Worm (Caenorhabditis elegans) whole organism, L4 larva: Measurements from ENCODE around the gene atf-6.

Source experiments
- F44E2.7 ChIP-seq: fragments of 200-800 bp; sonication (Bioruptor generic); IDR thresholded peaks from 2 replicates; pipeline ENCODE4 v2.1.2; 2022; ENCODE audit warnings: missing genetic modification characterization, missing compliant biosample characterization
- R02D3.7 ChIP-seq: fragments of 150-350 bp; sonication (generic microtip); optimal IDR thresholded peaks from 3 replicates; lab custom pipeline; 2014; ENCODE audit warnings: missing biosample characterization, missing genetic modification characterization
- Y48G9A.11 ChIP-seq: fragments of 200-800 bp; sonication (Bioruptor generic); IDR thresholded peaks from 2 replicates; pipeline ENCODE4 v1.3.6; 2022; ENCODE audit warnings: missing genetic modification reagents, missing genetic modification characterization, missing compliant biosample characterization
- aha-1 ChIP-seq: fragments of 150-350 bp; peaks from one replicate; lab custom pipeline; 2014; ENCODE audit warnings: missing biosample characterization, missing genetic modification characterization
- attf-4 ChIP-seq: sonication (generic microtip); optimal IDR thresholded peaks from 3 replicates; lab custom pipeline; 2017; ENCODE audit warnings: missing biosample characterization, missing genetic modification characterization
- ceh-32 ChIP-seq: sonication (generic microtip); optimal IDR thresholded peaks from 2 replicates; lab custom pipeline; 2016; ENCODE audit warnings: mild to moderate bottlenecking, missing genetic modification characterization, missing compliant biosample characterization; ENCODE audit not compliant: poor library complexity
- ceh-62 ChIP-seq: sonication (generic microtip); optimal IDR thresholded peaks from 2 replicates; lab custom pipeline; 2017; ENCODE audit warnings: missing biosample characterization, missing genetic modification characterization
- daf-16 ChIP-seq, 3 experiments: sonication (generic microtip); optimal IDR thresholded peaks; 2 replicates each; lab custom pipeline; 2016 to 2017; ENCODE audit warnings: missing genetic modification characterization in 3 of 3, missing genetic modification reagents in 3 of 3, mild to moderate bottlenecking in 2 of 3, missing compliant biosample characterization in 2 of 3, missing biosample characterization in 1 of 3, moderate library complexity in 1 of 3
- daf-8 ChIP-seq: fragments of 200-800 bp; sonication (Bioruptor generic); IDR thresholded peaks from 2 replicates; pipeline ENCODE4 v1.3.6; 2022; ENCODE audit warnings: missing genetic modification characterization, missing compliant biosample characterization
- dmd-6 ChIP-seq: fragments of 200-800 bp; sonication (Bioruptor generic); IDR thresholded peaks from 2 replicates; pipeline ENCODE4 v1.3.6; 2022; ENCODE audit warnings: missing genetic modification reagents, missing genetic modification characterization, missing compliant biosample characterization
- dmd-8 ChIP-seq: fragments of 200-800 bp; sonication (Bioruptor generic); IDR thresholded peaks from 2 replicates; pipeline ENCODE4 v1.3.6; 2022; ENCODE audit warnings: missing genetic modification characterization, missing compliant biosample characterization
- egl-27 ChIP-seq: sonication (generic microtip); optimal IDR thresholded peaks from 3 replicates; lab custom pipeline; 2017; ENCODE audit warnings: missing biosample characterization, missing genetic modification reagents, missing genetic modification characterization
- gei-8 ChIP-seq: fragments of 200-800 bp; sonication (Bioruptor generic); optimal IDR thresholded peaks from 2 replicates; lab custom pipeline; 2018; ENCODE audit warnings: mild to moderate bottlenecking, missing genetic modification characterization, missing compliant biosample characterization
- hlh-11 ChIP-seq: fragments of 200-800 bp; sonication (Bioruptor generic); optimal IDR thresholded peaks from 2 replicates; lab custom pipeline; 2018; ENCODE audit warnings: mild to moderate bottlenecking, missing genetic modification characterization, missing compliant biosample characterization
- lim-7 ChIP-seq: fragments of 200-800 bp; sonication (Bioruptor generic); IDR thresholded peaks from 2 replicates; pipeline ENCODE4 v1.3.6; 2022; ENCODE audit warnings: missing genetic modification characterization, missing compliant biosample characterization
- lin-15B ChIP-seq: fragments of 150-350 bp; sonication (generic microtip); optimal IDR thresholded peaks from 3 replicates; lab custom pipeline; 2014; ENCODE audit warnings: missing biosample characterization, missing genetic modification characterization
- lin-29 ChIP-seq: fragments of 200-800 bp; sonication (Bioruptor generic); IDR thresholded peaks from 2 replicates; pipeline ENCODE4 v1.3.6; 2022; ENCODE audit warnings: missing genetic modification reagents, missing genetic modification characterization, missing compliant biosample characterization
- lin-38 ChIP-seq: fragments of 200-800 bp; sonication (Bioruptor generic); IDR thresholded peaks from 2 replicates; pipeline ENCODE4 v1.3.6; 2022; ENCODE audit warnings: missing genetic modification reagents, missing genetic modification characterization, missing compliant biosample characterization
- mes-2 ChIP-seq: sonication (generic microtip); optimal IDR thresholded peaks from 2 replicates; lab custom pipeline; 2016; ENCODE audit warnings: missing genotype, mild to moderate bottlenecking, missing genetic modification characterization, missing compliant biosample characterization; ENCODE audit not compliant: poor library complexity, severe bottlenecking
- mxl-2 ChIP-seq: fragments of 200-800 bp; sonication (Bioruptor generic); conservative IDR thresholded peaks from 2 replicates; pipeline ENCODE4 v1.3.6; 2022; ENCODE audit warnings: missing genetic modification reagents, missing genetic modification characterization, missing compliant biosample characterization
- nhr-102 ChIP-seq: sonication (generic microtip); optimal IDR thresholded peaks from 2 replicates; lab custom pipeline; 2016; ENCODE audit warnings: mild to moderate bottlenecking, missing genetic modification characterization, moderate library complexity, missing compliant biosample characterization
- nhr-111 ChIP-seq: fragments of 200-800 bp; sonication (Bioruptor generic); optimal IDR thresholded peaks from 2 replicates; lab custom pipeline; 2018; ENCODE audit warnings: mild to moderate bottlenecking, missing genetic modification characterization, missing compliant biosample characterization
- nhr-28 ChIP-seq: fragments of 150-350 bp; optimal IDR thresholded peaks from 2 replicates; lab custom pipeline; 2014; ENCODE audit warnings: missing biosample characterization, missing genetic modification characterization
- nhr-48 ChIP-seq: sonication (generic microtip); optimal IDR thresholded peaks from 2 replicates; lab custom pipeline; 2016; ENCODE audit warnings: mild to moderate bottlenecking, missing genetic modification characterization, missing compliant biosample characterization
- nhr-77 ChIP-seq: fragments of 150-350 bp; optimal IDR thresholded peaks from 2 replicates; lab custom pipeline; 2014; ENCODE audit warnings: missing biosample characterization, missing genetic modification characterization
- php-3 ChIP-seq: fragments of 200-800 bp; sonication (Bioruptor generic); IDR thresholded peaks from 2 replicates; pipeline ENCODE4 v1.3.6; 2022; ENCODE audit warnings: missing genetic modification reagents, missing genetic modification characterization, missing compliant biosample characterization
- pqm-1 ChIP-seq: sonication (generic microtip); optimal IDR thresholded peaks from 2 replicates; lab custom pipeline; 2017; ENCODE audit warnings: missing biosample characterization, missing genetic modification characterization
- saeg-2 ChIP-seq: fragments of 200-800 bp; sonication (Bioruptor generic); IDR thresholded peaks from 2 replicates; pipeline ENCODE4 v1.3.6; 2022; ENCODE audit warnings: missing genetic modification reagents, missing genetic modification characterization, missing compliant biosample characterization
- set-16 ChIP-seq: fragments of 200-800 bp; sonication (Bioruptor generic); IDR thresholded peaks from 2 replicates; pipeline ENCODE4 v1.3.6; 2022; ENCODE audit warnings: missing genetic modification reagents, missing genetic modification characterization, missing compliant biosample characterization
- spr-1 ChIP-seq: sonication (generic microtip); optimal IDR thresholded peaks from 2 replicates; lab custom pipeline; 2016; ENCODE audit warnings: mild to moderate bottlenecking, missing genetic modification characterization, missing compliant biosample characterization
- tag-97 ChIP-seq: fragments of 200-800 bp; sonication (Bioruptor generic); IDR thresholded peaks from 2 replicates; pipeline ENCODE4 v1.3.6; 2022; ENCODE audit warnings: missing genetic modification characterization, missing compliant biosample characterization
- unc-39 ChIP-seq: sonication (generic microtip); optimal IDR thresholded peaks from 2 replicates; lab custom pipeline; 2017; ENCODE audit warnings: missing biosample characterization, missing genetic modification characterization
- unc-62 ChIP-seq, 3 experiments: fragments of 150-350 bp in 1 of 3; sonication (generic microtip); optimal IDR thresholded peaks in 2 of 3; peaks in 1 of 3; 1 replicate in 1 of 3; 2 replicates in 2 of 3; lab custom pipeline; 2014 to 2017; ENCODE audit warnings: missing biosample characterization in 3 of 3, missing genetic modification characterization in 3 of 3, missing genetic modification reagents in 3 of 3, missing genotype in 1 of 3
- zag-1 ChIP-seq: fragments of 150-350 bp; optimal IDR thresholded peaks from 2 replicates; lab custom pipeline; 2014; ENCODE audit warnings: missing biosample characterization, missing genetic modification characterization
- zfp-2 ChIP-seq: sonication (generic microtip); optimal IDR thresholded peaks from 2 replicates; lab custom pipeline; 2016; ENCODE audit warnings: mild to moderate bottlenecking, missing genetic modification characterization, missing compliant biosample characterization
- zfp-3 ChIP-seq: fragments of 200-800 bp; sonication (Bioruptor generic); conservative IDR thresholded peaks from 2 replicates; pipeline ENCODE4 v1.3.6; 2022; ENCODE audit warnings: missing genetic modification reagents, missing genetic modification characterization, missing compliant biosample characterization
- zip-11 ChIP-seq: fragments of 200-800 bp; sonication (Bioruptor generic); IDR thresholded peaks from 2 replicates; pipeline ENCODE4 v1.3.6; 2022; ENCODE audit warnings: missing genetic modification characterization, missing compliant biosample characterization

Gene atf-6

ce11 chrX:12458021-12458420, 22.7 kb upstream of the atf-6 start (continued):
- TF ChIP-seq mes-2 (tag; lab: Kevin White, UChicago) (peak; percentile 73), lim-7 (GFP tag; lab: Robert Waterston, UW) (peak; percentile 90), zfp-2 (peak; percentile 55), daf-8 (no peak), dmd-8 (peak; percentile 94), zag-1 (tag; lab: Kevin White, UChicago) (no peak), nhr-77 (tag; lab: Kevin White, UChicago) (peak; percentile 19), aha-1 (tag; lab: Kevin White, UChicago) (peak; percentile 72), zip-11 (GFP tag; lab: Robert Waterston, UW) (peak; percentile 46; the same call in 1 of the 2 replicates), Y48G9A.11 (peak; percentile 71; the same call in 1 of the 2 replicates), spr-1 (tag; lab: Kevin White, UChicago) (peak; percentile 79), php-3 (GFP tag; lab: Robert Waterston, UW) (peak; percentile 58; the same call in 1 of the 2 replicates), ceh-32 (no peak)

ce11 chrX:12461557-12461956, 19.2 kb upstream of the atf-6 start, which contains the start of gene odr-7:
Gene odr-7, minus strand, starts transcription at chrX:12461657.
- TF ChIP-seq ceh-32 = no peak
- TF ChIP-seq zfp-3 (GFP tag; lab: Robert Waterston, UW) = no peak
- TF ChIP-seq tag-97 = no peak
- no peak for TF ChIP-seq gei-8 (GFP tag; lab: Kevin White, UChicago)
- no peak for TF ChIP-seq nhr-48 (tag; lab: Kevin White, UChicago)
- no peak for TF ChIP-seq hlh-11
- TF ChIP-seq daf-8 = no peak
- TF ChIP-seq lim-7 (GFP tag; lab: Robert Waterston, UW) = no peak
- no peak for TF ChIP-seq F44E2.7
- TF ChIP-seq unc-39 (tag; lab: Kevin White, UChicago) = no peak
- no peak for TF ChIP-seq zfp-2
- TF ChIP-seq ceh-62 (tag; lab: Kevin White, UChicago) = no peak

ce11 chrX:12463504-12463903, 17.2 kb upstream of the atf-6 start, which contains the start of gene T18D3.5:
Gene T18D3.5, plus strand, starts transcription at chrX:12463804.
- TF ChIP-seq php-3 (GFP tag; lab: Robert Waterston, UW) = no peak

ce11 chrX:12466769-12467168, 14.0 kb upstream of the atf-6 start, which contains the start of gene cdf-2:
Gene cdf-2, minus strand, starts transcription at chrX:12466917.
- TF ChIP-seq daf-16 (GFP tag; optimal IDR thresholded peaks at IDR 0.05; lab: Kevin White, UChicago) (no peak), daf-16 (tag; optimal IDR thresholded peaks at IDR 0.05; lab: Kevin White, UChicago) (peak; percentile 91), nhr-28 (tag; lab: Kevin White, UChicago) (peak; percentile 85), lin-15B (tag; lab: Kevin White, UChicago) (no peak), mxl-2 (no peak), saeg-2 (no peak), php-3 (GFP tag; lab: Robert Waterston, UW) (peak; percentile 68), nhr-102 (tag; lab: Kevin White, UChicago) (peak; percentile 19), nhr-77 (tag; lab: Kevin White, UChicago) (peak; percentile 51), pqm-1 (tag; lab: Kevin White, UChicago) (peak; percentile 74), hlh-11 (peak; percentile 66), dmd-6 (GFP tag; lab: Robert Waterston, UW) (peak; percentile 58)
- TF ChIP-seq, all 104 proteins: peak for 8

ce11 chrX:12467660-12468111, 13.1 kb upstream of the atf-6 start, which contains the start of gene myo-2:
Gene myo-2, plus strand, starts transcription at chrX:12468061.
- TF ChIP-seq lin-29 (GFP tag; lab: Robert Waterston, UW) (no peak), unc-62 (GFP tag; optimal IDR thresholded peaks at IDR 0.05 in 1 of 2; lab: Kevin White, UChicago) (no peak), unc-62 (tag; optimal IDR thresholded peaks at IDR 0.05; lab: Kevin White, UChicago) (no peak), set-16 (GFP tag; lab: Robert Waterston, UW) (peak; percentile 14; the same call in 1 of the 2 replicates), egl-27 (tag; lab: Kevin White, UChicago) (no peak), nhr-111 (GFP tag; lab: Kevin White, UChicago) (no peak), attf-4 (tag; lab: Kevin White, UChicago) (no peak), R02D3.7 (tag; lab: Kevin White, UChicago) (no peak), lin-38 (GFP tag; lab: Robert Waterston, UW) (no peak)
